Worm (Caenorhabditis elegans): ENCODE measurements around the gene clik-2.

clik-2 gene

DNA sequence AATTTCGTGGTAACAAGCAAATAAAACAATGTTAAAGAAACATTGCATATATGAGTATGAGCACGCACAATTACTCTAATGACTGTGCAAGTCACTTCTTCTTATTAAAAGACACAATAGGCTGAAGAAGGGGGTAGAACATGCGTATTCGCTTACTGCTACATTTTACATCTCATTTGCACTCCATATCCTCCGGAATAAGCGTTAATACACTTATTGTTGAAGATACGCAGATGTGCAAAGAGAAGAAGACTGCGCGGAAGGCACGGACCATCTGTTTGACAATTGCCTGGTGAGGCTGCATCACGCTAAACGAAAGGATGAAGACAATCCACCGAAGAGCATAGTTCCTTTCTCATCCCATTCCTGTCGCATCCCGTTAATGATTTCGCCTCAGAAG is 23.9 kb upstream of the clik-2 start:
- TF ChIP-seq unc-55 (GFP tag; optimal IDR thresholded peaks at IDR 0.05) (peak; percentile 17), lin-39 (tag; optimal IDR thresholded peaks at IDR 0.05) (peak; percentile 6), nhr-21 (tag; optimal IDR thresholded peaks at IDR 0.05) (no peak)

DNA sequence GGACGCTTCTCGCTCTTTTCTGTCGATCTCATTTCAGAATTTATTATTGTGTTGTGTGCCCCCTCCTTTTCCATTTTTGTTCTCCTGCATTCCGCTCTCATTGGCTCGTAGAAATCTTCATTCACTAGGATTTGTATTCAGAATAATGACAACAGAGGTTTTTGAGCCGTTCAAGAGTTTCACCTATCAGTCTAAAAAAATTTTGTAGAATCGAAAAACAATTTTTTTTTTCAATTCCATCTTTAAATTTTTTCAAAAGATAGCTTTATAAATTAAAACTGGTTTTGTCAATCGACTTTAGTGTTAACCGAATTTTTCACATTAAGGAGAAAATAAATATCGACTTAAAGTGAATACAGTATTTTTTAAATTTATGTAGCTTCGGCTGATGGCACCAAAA is 21.6 kb upstream of the clik-2 start, which contains the start of gene K09F5.4:
TSS of gene K09F5.4 (minus strand) at position 101 of the 400 bp plus-strand sequence.
- no peak for TF ChIP-seq nhr-11 (tag; optimal IDR thresholded peaks at IDR 0.05)
- no peak for TF ChIP-seq aly-2 (tag; optimal IDR thresholded peaks at IDR 0.05)
- TF ChIP-seq sma-9 (GFP tag; optimal IDR thresholded peaks at IDR 0.05) = no peak
- TF ChIP-seq sma-9 (tag; optimal IDR thresholded peaks at IDR 0.05) = no peak
- no peak for TF ChIP-seq nhr-237 (tag; optimal IDR thresholded peaks at IDR 0.05)
- TF ChIP-seq crh-2 (tag; optimal IDR thresholded peaks at IDR 0.05) = no peak
- no peak for TF ChIP-seq gmeb-1 (tag; optimal IDR thresholded peaks at IDR 0.05)
- TF ChIP-seq blmp-1 (tag; optimal IDR thresholded peaks at IDR 0.05; ENCODE audit: insufficient read depth) = no peak

DNA sequence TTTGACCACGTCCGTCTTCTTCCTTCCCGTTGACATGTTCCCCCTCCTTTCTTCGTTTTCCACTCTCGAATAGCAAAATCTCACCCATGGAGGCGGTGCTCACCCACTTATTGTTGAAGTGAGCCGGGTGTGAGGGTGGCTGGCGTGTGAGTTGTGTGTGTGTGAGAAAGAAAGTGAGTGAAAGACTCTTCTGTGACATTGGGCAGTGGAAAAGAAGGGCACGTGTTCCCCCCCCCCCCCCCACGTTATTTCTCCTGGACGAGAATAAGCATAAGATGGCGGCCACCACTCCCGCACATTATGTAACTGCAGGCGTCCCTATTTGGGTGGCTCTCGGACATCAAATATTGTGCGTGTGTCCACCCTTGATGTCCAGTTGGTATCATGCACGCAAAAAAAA is 21.2 kb upstream of the clik-2 start:
- no peak for TF ChIP-seq nhr-77 (tag; optimal IDR thresholded peaks at IDR 0.05)
- no peak for TF ChIP-seq egl-27 (tag; optimal IDR thresholded peaks at IDR 0.05)
- TF ChIP-seq R02D3.7 (tag; optimal IDR thresholded peaks at IDR 0.05) = no peak
- TF ChIP-seq Y55F3AM.14 (GFP tag; optimal IDR thresholded peaks at IDR 0.05) = peak; percentile 2
- no peak for TF ChIP-seq ztf-1 (GFP tag; conservative IDR thresholded peaks at IDR 0.05)

DNA sequence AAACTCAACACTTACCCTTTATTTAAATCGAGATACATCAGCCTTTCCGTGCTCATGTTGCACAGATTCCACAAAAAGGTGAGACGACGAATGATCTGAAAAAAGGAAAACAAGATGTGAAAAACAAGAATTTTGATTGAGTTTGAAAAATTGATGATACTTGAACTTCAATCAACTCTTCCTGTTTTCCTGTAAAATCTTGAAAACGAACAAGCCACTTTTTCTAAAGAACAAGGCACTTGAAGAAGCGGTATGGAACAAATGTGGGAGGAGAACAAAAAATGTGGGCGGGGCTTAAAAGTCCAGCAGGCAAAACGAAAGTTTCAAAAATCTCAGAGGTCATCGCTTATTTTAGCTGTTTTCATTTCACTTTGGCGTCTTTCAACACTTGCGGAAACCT is 18.0 kb upstream of the clik-2 start, which contains the start of gene kvs-1:
TSS of gene kvs-1 (minus strand) at position 101 of the 400 bp plus-strand sequence.
- TF ChIP-seq ztf-11 (tag; optimal IDR thresholded peaks at IDR 0.05) = no peak
- TF ChIP-seq peb-1 (tag; optimal IDR thresholded peaks at IDR 0.05) = no peak
- no peak for TF ChIP-seq Y55F3AM.14 (GFP tag; optimal IDR thresholded peaks at IDR 0.05)
- no peak for TF ChIP-seq nhr-237 (tag; optimal IDR thresholded peaks at IDR 0.05)
- TF ChIP-seq sma-3 (GFP tag; optimal IDR thresholded peaks at IDR 0.05) = no peak
- no peak for TF ChIP-seq ZK546.5 (tag; optimal IDR thresholded peaks at IDR 0.05)
- TF ChIP-seq nhr-77 (tag; optimal IDR thresholded peaks at IDR 0.05) = no peak
- no peak for TF ChIP-seq F13H6.1 (tag; optimal IDR thresholded peaks at IDR 0.05)
- no peak for TF ChIP-seq nhr-6 (tag; optimal IDR thresholded peaks at IDR 0.05)
- no peak for TF ChIP-seq ama-1 (optimal IDR thresholded peaks at IDR 0.05)
- no peak for TF ChIP-seq ztf-1 (GFP tag; conservative IDR thresholded peaks at IDR 0.05)
- no peak for TF ChIP-seq fos-1 (tag; optimal IDR thresholded peaks at IDR 0.05)
- TF ChIP-seq gmeb-1 (tag; optimal IDR thresholded peaks at IDR 0.05) = no peak

DNA sequence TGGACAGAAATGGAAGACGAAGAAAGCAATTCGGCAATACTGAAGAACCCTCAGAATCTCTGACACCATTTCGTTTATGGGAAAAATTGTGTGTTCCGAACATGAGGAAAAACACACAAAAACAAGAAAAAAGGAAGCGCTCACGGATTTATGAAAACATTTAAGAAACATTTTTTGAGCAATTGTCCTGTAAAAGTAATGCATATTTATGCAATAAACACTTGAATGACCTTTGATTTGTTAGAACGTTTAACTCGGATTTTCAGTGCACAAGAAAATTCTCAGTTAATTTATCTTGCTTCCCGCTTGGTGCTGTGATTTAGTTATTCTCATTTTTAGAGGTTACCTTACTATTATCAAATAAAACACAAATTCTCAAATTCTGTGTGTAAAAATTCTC is 14.8 kb upstream of the clik-2 start:
- TF ChIP-seq nhr-21 (tag; optimal IDR thresholded peaks at IDR 0.05) (no peak), gmeb-1 (tag; optimal IDR thresholded peaks at IDR 0.05) (no peak), mab-5 (tag; optimal IDR thresholded peaks at IDR 0.05) (no peak), unc-39 (tag; optimal IDR thresholded peaks at IDR 0.05) (no peak)

DNA sequence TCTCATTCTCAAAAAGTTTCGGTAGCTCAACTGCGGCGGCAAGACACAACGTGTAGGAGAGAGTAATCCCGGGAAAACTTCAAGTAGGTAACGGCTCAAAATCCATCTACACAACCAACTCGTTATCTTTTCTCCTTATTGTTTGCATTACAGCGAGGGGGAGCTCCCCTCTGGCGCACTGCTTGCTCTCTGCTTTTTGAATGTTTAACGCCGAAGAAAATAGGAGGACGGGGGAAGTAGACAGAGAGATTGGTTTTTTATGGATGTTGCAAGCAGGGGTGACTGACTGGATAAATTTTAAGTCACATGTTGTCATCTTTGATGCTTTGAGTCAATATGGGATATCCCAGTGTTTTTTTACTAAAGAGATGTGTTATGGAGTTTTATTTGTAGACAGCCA is 551 bp upstream of the clik-2 start:
- TF ChIP-seq nhr-12 (tag; optimal IDR thresholded peaks at IDR 0.05) (no peak), nhr-129 (tag; optimal IDR thresholded peaks at IDR 0.05) (peak; percentile 23), elt-3 (tag; optimal IDR thresholded peaks at IDR 0.05) (no peak), fos-1 (tag; optimal IDR thresholded peaks at IDR 0.05) (no peak), peb-1 (tag; optimal IDR thresholded peaks at IDR 0.05) (no peak), nhr-237 (tag; optimal IDR thresholded peaks at IDR 0.05) (no peak), sma-9 (GFP tag; optimal IDR thresholded peaks at IDR 0.05) (peak; percentile 24), sma-9 (tag; optimal IDR thresholded peaks at IDR 0.05) (no peak), F13H6.1 (tag; optimal IDR thresholded peaks at IDR 0.05) (peak; percentile 29), ztf-1 (GFP tag; conservative IDR thresholded peaks at IDR 0.05) (no peak), ztf-4 (tag; optimal IDR thresholded peaks at IDR 0.05) (no peak), lin-11 (tag; optimal IDR thresholded peaks at IDR 0.05) (no peak)

Data from whole organism, L2 larva.